ENCODE assay signal across 2 fruit fly cellular contexts in genomic region chrX:1047695-1048094, dm6.
A peak's percentile ranks its signal among the peaks of the same experiment; 100 is the strongest.
TF ChIP-seq lines count a peak whose summit lies in the region.

No protein-coding gene starts in this region.

- no peak for TF ChIP-seq CTCF in whole organism, embryonic (GFP tag; optimal IDR thresholded peaks at IDR 0.05; lab: Kevin White, UChicago)

TF ChIP-seq in whole organism, embryonic, 481 proteins besides CTCF, POLR2A, EP300 and RAD21:
- TF ChIP-seq D19B (GFP tag; optimal IDR thresholded peaks at IDR 0.05; lab: Kevin White, UChicago) (peak; percentile 31), Hr39 (optimal IDR thresholded peaks at IDR 0.05; lab: Kevin White, UChicago) (no peak), CG16813 (GFP tag; IDR thresholded peaks at IDR 0.05; lab: Robert Waterston, UW; ENCODE audit: partially characterized antibody) (peak; percentile 51; the same call in 1 of the 3 replicates), Adf1 (GFP tag; IDR thresholded peaks at IDR 0.05; lab: Robert Waterston, UW) (no peak), CG8478 (optimal IDR thresholded peaks at IDR 0.05; lab: Kevin White, UChicago) (no peak), CG11398 (GFP tag; optimal IDR thresholded peaks at IDR 0.05; lab: Kevin White, UChicago) (no peak), Med (GFP tag; lab: Kevin White, UChicago) (peak; percentile 61), CG6791 (GFP tag; IDR thresholded peaks at IDR 0.05; lab: Robert Waterston, UW; ENCODE audit: partially characterized antibody) (0 out of 3 replicates have a peak, but pooled peaks have one; percentile 16), nerfin-2 (GFP tag; IDR thresholded peaks at IDR 0.05; lab: Robert Waterston, UW; ENCODE audit: partially characterized antibody) (peak; percentile 53; the same call in 1 of the 2 replicates), crol (GFP tag; IDR thresholded peaks at IDR 0.05; lab: Robert Waterston, UW) (0 out of 2 replicates have a peak, but pooled peaks have one; percentile 16), dimm (GFP tag; IDR thresholded peaks at IDR 0.05; lab: Robert Waterston, UW) (no peak), CG9727 (GFP tag; optimal IDR thresholded peaks at IDR 0.05; lab: Kevin White, UChicago) (no peak), CG14860 (GFP tag; IDR thresholded peaks at IDR 0.05; lab: Robert Waterston, UW; ENCODE audit: partially characterized antibody) (peak; percentile 24; the same call in 1 of the 3 replicates), lbe (GFP tag; optimal IDR thresholded peaks at IDR 0.05; lab: Kevin White, UChicago) (no peak), Hr51 (GFP tag; optimal IDR thresholded peaks at IDR 0.05; lab: Kevin White, UChicago) (no peak), vnd (GFP tag; IDR thresholded peaks at IDR 0.05; lab: Robert Waterston, UW; ENCODE audit: partially characterized antibody) (0 out of 3 replicates have a peak, but pooled peaks have one; percentile 33)

TF ChIP-seq in whole organism, prepupa, 60 proteins besides CTCF, POLR2A, EP300 and RAD21:
- peak; percentile 21 for TF ChIP-seq fkh (GFP tag; optimal IDR thresholded peaks at IDR 0.05; lab: Kevin White, UChicago)
- 0 out of 3 replicates have a peak, but pooled peaks have one; percentile 21 for TF ChIP-seq eg (GFP tag; IDR thresholded peaks at IDR 0.05; lab: Robert Waterston, UW)
- TF ChIP-seq Hr38 (GFP tag; optimal IDR thresholded peaks at IDR 0.05; lab: Kevin White, UChicago), result no peak
